Worm (Caenorhabditis elegans): ENCODE results near the gene Y57G7A.11.

Y57G7A.11 gene

DNA sequence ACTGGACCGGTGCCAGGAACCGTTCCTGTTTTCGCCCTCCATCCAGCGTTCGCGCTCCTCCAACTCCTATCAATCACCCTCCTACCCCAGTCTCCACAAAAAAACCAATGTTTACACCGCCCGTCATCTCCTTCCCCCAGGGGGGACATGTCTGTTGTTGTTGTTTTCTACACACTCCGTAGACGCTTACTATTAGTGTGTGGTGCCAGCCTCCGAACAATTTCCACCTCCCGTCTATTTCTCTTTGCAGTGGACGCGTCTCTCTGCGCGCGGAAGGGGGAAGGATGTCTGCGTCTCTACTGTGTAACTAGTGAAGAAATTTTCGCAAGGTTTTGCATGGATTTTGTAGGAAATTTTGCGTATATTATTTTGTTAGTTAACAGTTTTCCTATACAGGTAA lies 34.2 kb downstream of the Y57G7A.11 start:
- TF ChIP-seq blmp-1 (tag; optimal IDR thresholded peaks at IDR 0.05; ENCODE audit: insufficient read depth): no peak
- TF ChIP-seq mab-5 (tag; optimal IDR thresholded peaks at IDR 0.05): peak; percentile 14
- TF ChIP-seq elt-3 (tag; optimal IDR thresholded peaks at IDR 0.05): no peak
- TF ChIP-seq lsy-2 (tag; optimal IDR thresholded peaks at IDR 0.05): peak in 1 of 2 experiments; percentile 58
- TF ChIP-seq F13H6.1 (tag; optimal IDR thresholded peaks at IDR 0.05): peak; percentile 78
- no peak for TF ChIP-seq egl-27 (tag; optimal IDR thresholded peaks at IDR 0.05)
- peak; percentile 53 for TF ChIP-seq sma-9 (GFP tag; optimal IDR thresholded peaks at IDR 0.05)
- TF ChIP-seq sma-9 (tag; optimal IDR thresholded peaks at IDR 0.05): no peak
- no peak for TF ChIP-seq Y55F3AM.14 (GFP tag; optimal IDR thresholded peaks at IDR 0.05)
- TF ChIP-seq sma-3 (GFP tag; optimal IDR thresholded peaks at IDR 0.05): no peak
- TF ChIP-seq nhr-23 (tag; optimal IDR thresholded peaks at IDR 0.05): no peak
- TF ChIP-seq gmeb-1 (tag; optimal IDR thresholded peaks at IDR 0.05): no peak
- TF ChIP-seq fos-1 (tag; optimal IDR thresholded peaks at IDR 0.05): peak; percentile 1
- no peak for TF ChIP-seq aly-2 (tag; optimal IDR thresholded peaks at IDR 0.05)
- peak; percentile 71 for TF ChIP-seq unc-55 (GFP tag; optimal IDR thresholded peaks at IDR 0.05)
- TF ChIP-seq ama-1 (optimal IDR thresholded peaks at IDR 0.05): no peak
- no peak for TF ChIP-seq lin-11 (tag; optimal IDR thresholded peaks at IDR 0.05)
- TF ChIP-seq zag-1 (tag; optimal IDR thresholded peaks at IDR 0.05): no peak
- no peak for TF ChIP-seq ztf-11 (tag; optimal IDR thresholded peaks at IDR 0.05)

DNA sequence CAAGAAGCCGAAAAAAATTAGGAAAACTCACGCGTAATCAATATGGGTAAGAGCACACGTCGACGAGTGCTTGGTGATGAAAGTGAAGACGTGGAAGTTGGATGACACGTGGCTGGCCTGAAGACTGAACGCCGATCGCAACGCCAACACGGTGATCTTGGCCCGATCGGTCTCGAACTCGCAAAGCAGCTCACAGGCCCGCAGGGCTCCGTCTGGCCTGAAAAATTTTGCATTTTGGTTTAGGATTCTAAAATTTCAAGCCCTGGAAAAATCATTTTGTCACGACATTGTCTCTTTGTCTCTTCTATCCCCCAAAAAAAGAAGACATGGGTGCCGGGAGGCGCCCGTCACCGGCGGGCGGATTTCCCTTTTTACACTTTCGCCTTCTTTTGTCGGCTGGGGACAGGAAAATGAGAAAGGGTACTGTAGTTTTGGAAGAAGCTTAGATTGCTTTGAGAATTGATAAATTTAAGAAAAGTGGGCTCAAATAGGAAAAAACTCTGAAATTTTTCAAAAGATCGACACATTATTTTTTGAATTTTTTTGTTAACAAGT lies 35.4 kb downstream of the Y57G7A.11 start:
- TF ChIP-seq blmp-1 (tag; optimal IDR thresholded peaks at IDR 0.05; ENCODE audit: insufficient read depth): peak; percentile 89
- no peak for TF ChIP-seq R02D3.7 (tag; optimal IDR thresholded peaks at IDR 0.05)
- TF ChIP-seq lin-39 (tag; optimal IDR thresholded peaks at IDR 0.05): no peak
- no peak for TF ChIP-seq nhr-21 (tag; optimal IDR thresholded peaks at IDR 0.05)

DNA sequence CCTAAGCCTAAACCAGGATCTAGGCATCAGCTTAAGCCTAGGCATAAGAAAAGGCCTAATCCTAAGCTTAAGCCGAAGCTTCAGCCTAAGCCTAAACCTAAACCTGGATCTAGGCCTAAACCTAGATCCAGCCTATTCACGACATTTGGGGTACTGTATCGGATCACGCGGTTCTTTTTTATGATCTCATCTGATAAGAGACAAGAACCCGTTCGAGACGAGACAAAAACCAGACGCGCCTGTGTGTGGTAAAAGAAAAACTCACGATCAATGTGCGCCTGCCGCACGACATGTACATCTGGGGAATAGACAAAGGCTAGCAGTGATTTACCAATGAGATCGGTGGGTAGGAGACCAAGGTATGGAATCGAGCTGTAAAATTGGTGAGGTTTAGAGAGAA lies 36.2 kb downstream of the Y57G7A.11 start:
- TF ChIP-seq nhr-25 (tag; optimal IDR thresholded peaks at IDR 0.05) (peak; percentile 19), sma-9 (GFP tag; optimal IDR thresholded peaks at IDR 0.05) (no peak), sma-9 (tag; optimal IDR thresholded peaks at IDR 0.05) (no peak), nhr-10 (tag; optimal IDR thresholded peaks at IDR 0.05) (no peak), elt-1 (tag; optimal IDR thresholded peaks at IDR 0.05) (peak; percentile 39), crh-2 (tag; optimal IDR thresholded peaks at IDR 0.05) (no peak), ZK546.5 (tag; optimal IDR thresholded peaks at IDR 0.05) (no peak), sem-4 (tag; optimal IDR thresholded peaks at IDR 0.05) (peak; percentile 31), ceh-16 (tag; optimal IDR thresholded peaks at IDR 0.05) (no peak), dmd-4 (tag; optimal IDR thresholded peaks at IDR 0.05) (no peak), lin-11 (tag; optimal IDR thresholded peaks at IDR 0.05) (no peak), egl-27 (tag; optimal IDR thresholded peaks at IDR 0.05) (no peak), skn-1 (tag; optimal IDR thresholded peaks at IDR 0.05) (no peak), blmp-1 (tag; optimal IDR thresholded peaks at IDR 0.05; ENCODE audit: insufficient read depth) (peak; percentile 12), nhr-237 (tag; optimal IDR thresholded peaks at IDR 0.05) (no peak), nhr-77 (tag; optimal IDR thresholded peaks at IDR 0.05) (no peak), R02D3.7 (tag; optimal IDR thresholded peaks at IDR 0.05) (no peak), nhr-21 (tag; optimal IDR thresholded peaks at IDR 0.05) (peak; percentile 34), nhr-12 (tag; optimal IDR thresholded peaks at IDR 0.05) (no peak), nhr-23 (tag; optimal IDR thresholded peaks at IDR 0.05) (no peak), nhr-6 (tag; optimal IDR thresholded peaks at IDR 0.05) (no peak), mbf-1 (tag; optimal IDR thresholded peaks at IDR 0.05) (no peak), Y55F3AM.14 (GFP tag; optimal IDR thresholded peaks at IDR 0.05) (no peak), elt-3 (tag; optimal IDR thresholded peaks at IDR 0.05) (no peak), lsy-2 (tag; optimal IDR thresholded peaks at IDR 0.05) (peak in 1 of 2 experiments; percentile 52), unc-55 (GFP tag; optimal IDR thresholded peaks at IDR 0.05) (no peak), ztf-11 (tag; optimal IDR thresholded peaks at IDR 0.05) (no peak), alr-1 (tag; optimal IDR thresholded peaks at IDR 0.05) (no peak), aly-2 (tag; optimal IDR thresholded peaks at IDR 0.05) (no peak)

DNA sequence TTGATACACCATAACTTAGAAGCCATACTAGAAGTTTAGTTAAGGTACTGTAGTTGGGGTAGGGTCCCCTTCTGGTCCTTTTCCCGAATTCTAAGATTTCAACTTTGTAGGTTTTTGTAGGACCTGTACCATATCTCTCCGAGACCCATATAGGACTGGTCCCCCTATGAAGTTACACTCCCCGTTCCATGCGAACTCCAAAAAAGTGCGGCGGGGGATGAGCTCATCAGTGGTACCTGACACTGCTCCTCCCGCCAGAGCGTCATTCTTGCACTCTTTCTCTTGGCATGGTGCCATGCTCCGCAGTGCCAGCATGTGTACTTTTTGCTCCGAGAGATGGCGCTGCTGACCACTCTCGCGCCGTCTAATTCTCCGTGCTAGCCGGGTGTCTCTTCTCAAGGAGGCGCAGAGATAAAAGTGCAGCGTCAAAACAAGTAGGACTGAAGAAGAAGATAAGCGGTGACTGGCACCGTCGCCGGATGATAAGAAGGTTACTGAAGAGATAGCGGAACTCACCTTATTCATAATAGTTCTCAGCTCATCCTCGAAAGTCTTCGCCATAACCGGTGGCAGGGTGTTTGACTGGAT lies 37.2 kb downstream of the Y57G7A.11 start:
- TF ChIP-seq peb-1 (tag; optimal IDR thresholded peaks at IDR 0.05) (no peak), nhr-11 (tag; optimal IDR thresholded peaks at IDR 0.05) (peak; percentile 51), egl-27 (tag; optimal IDR thresholded peaks at IDR 0.05) (peak; percentile 37), lsy-2 (tag; optimal IDR thresholded peaks at IDR 0.05) (peak in 1 of 2 experiments; percentile 57), nhr-237 (tag; optimal IDR thresholded peaks at IDR 0.05) (no peak), mdl-1 (tag; optimal IDR thresholded peaks at IDR 0.05) (peak; percentile 19 to 31), sma-3 (GFP tag; optimal IDR thresholded peaks at IDR 0.05) (peak; percentile 18), F13H6.1 (tag; optimal IDR thresholded peaks at IDR 0.05) (peak; percentile 88), zag-1 (tag; optimal IDR thresholded peaks at IDR 0.05) (peak; percentile 62), mab-5 (tag; optimal IDR thresholded peaks at IDR 0.05) (no peak), ztf-11 (tag; optimal IDR thresholded peaks at IDR 0.05) (no peak), nhr-10 (tag; optimal IDR thresholded peaks at IDR 0.05) (no peak), fos-1 (tag; optimal IDR thresholded peaks at IDR 0.05) (peak; percentile 50), nhr-21 (tag; optimal IDR thresholded peaks at IDR 0.05) (peak; percentile 52), sma-9 (GFP tag; optimal IDR thresholded peaks at IDR 0.05) (peak; percentile 63), sma-9 (tag; optimal IDR thresholded peaks at IDR 0.05) (no peak)
